Worm (Caenorhabditis elegans) whole organism, late embryonic: Measurements from ENCODE around the gene wnk-1.

Source experiments
- F13H6.1 ChIP-seq: sonication (generic microtip); optimal IDR thresholded peaks from 2 replicates; lab custom pipeline; 2016; ENCODE audit warnings: missing genetic modification characterization, missing compliant biosample characterization
- ama-1 ChIP-seq: fragments of 150-350 bp; optimal IDR thresholded peaks from 2 replicates; lab custom pipeline; 2014
- ceh-19 ChIP-seq: fragments of 200-800 bp; sonication (Bioruptor generic); optimal IDR thresholded peaks from 2 replicates; lab custom pipeline; 2018; ENCODE audit warnings: mild to moderate bottlenecking, missing genetic modification characterization, missing compliant biosample characterization
- elt-2 ChIP-seq: sonication (generic microtip); optimal IDR thresholded peaks from 2 replicates; lab custom pipeline; 2016; ENCODE audit warnings: missing genetic modification reagents, missing genetic modification characterization, missing compliant biosample characterization
- ets-4 ChIP-seq: sonication (generic microtip); optimal IDR thresholded peaks from 2 replicates; lab custom pipeline; 2016; ENCODE audit warnings: missing genetic modification characterization, missing compliant biosample characterization
- hlh-30 ChIP-seq: sonication (generic microtip); optimal IDR thresholded peaks from 2 replicates; lab custom pipeline; 2017; ENCODE audit warnings: antibody characterized with exemption, missing genetic modification characterization, missing compliant biosample characterization; ENCODE audit not compliant: insufficient read depth
- rnt-1 ChIP-seq: sonication (generic microtip); optimal IDR thresholded peaks from 2 replicates; lab custom pipeline; 2016; ENCODE audit warnings: missing genetic modification characterization, missing compliant biosample characterization
- tbx-2 ChIP-seq: sonication (generic microtip); optimal IDR thresholded peaks from 2 replicates; lab custom pipeline; 2016; ENCODE audit warnings: missing genetic modification characterization, missing compliant biosample characterization

DNA sequence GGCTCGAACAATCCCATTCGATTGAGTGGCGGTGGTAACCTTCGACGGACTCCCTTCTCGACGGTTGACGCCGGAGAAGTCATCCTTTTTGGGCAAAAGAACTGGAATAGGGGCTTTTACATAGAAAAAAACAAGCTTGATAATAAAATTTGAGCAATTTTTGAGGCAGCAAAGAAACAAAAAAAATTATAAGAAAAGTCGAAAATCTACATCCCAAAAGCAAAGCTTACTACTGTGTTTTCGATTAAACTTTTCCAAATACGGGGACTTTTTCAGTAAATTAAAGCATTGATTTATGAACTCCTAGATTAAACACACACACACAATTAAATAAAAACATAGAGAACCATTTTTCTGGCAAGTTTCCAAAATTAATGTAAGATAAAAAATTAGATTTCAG is 56.1 kb downstream of the wnk-1 start, which contains the start of gene Y11D7A.9:
- TF ChIP-seq ama-1 (lab: Kevin White, UChicago) (no peak), hlh-30 (no peak), ceh-19 (GFP tag; lab: Kevin White, UChicago) (no peak), ets-4 (tag; lab: Kevin White, UChicago) (no peak), F13H6.1 (no peak), rnt-1 (tag; lab: Kevin White, UChicago) (no peak), tbx-2 (no peak), elt-2 (no peak)
